Worm (Caenorhabditis elegans): Measurements from ENCODE around the gene oac-21.

ce11 chrIV:3881119-3881518 lies 7.9 kb upstream of the oac-21 start, which contains the start of the genes F37C4.8 and oac-23:
- TF ChIP-seq him-1 (tag; optimal IDR thresholded peaks at IDR 0.05) (no peak), dao-5 (tag; optimal IDR thresholded peaks at IDR 0.05) (no peak)
